Worm (Caenorhabditis elegans) whole organism, midembryonic: Measurements from ENCODE around the gene T19B10.5.
A peak's percentile ranks its signal among the peaks of the same experiment; 100 is the strongest.
"Not testable (repeated sequence)": the region's sequence is repeated elsewhere in the genome, so short reads cannot be mapped to it uniquely, and the experiment has no call there.

Source experiments
- T22C8.4 ChIP-seq: fragments of 200-800 bp; sonication (Bioruptor generic); IDR thresholded peaks from 2 replicates; pipeline ENCODE4 v1.3.6; 2022; ENCODE audit warnings: missing genetic modification characterization, missing compliant biosample characterization
- cog-1 ChIP-seq: sonication (generic microtip); optimal IDR thresholded peaks from 2 replicates; lab custom pipeline; 2016; ENCODE audit warnings: missing genetic modification characterization, missing compliant biosample characterization
- flt-1 ChIP-seq: fragments of 200-800 bp; sonication (Bioruptor generic); IDR thresholded peaks from 2 replicates; pipeline ENCODE4 v1.3.6; 2022; ENCODE audit warnings: missing genetic modification characterization, missing compliant biosample characterization
- klf-2 ChIP-seq: fragments of 200-800 bp; sonication (Bioruptor generic); conservative IDR thresholded peaks from 2 replicates; pipeline ENCODE4 v1.3.6; 2022; ENCODE audit warnings: missing genetic modification reagents, missing genetic modification characterization, missing compliant biosample characterization
- med-1 ChIP-seq: sonication (generic microtip); optimal IDR thresholded peaks from 2 replicates; lab custom pipeline; 2017; ENCODE audit warnings: missing genetic modification characterization, mild to moderate bottlenecking, missing compliant biosample characterization, antibody characterized with exemption, missing genetic modification reagents; ENCODE audit not compliant: insufficient read depth
- ref-1 ChIP-seq: fragments of 200-800 bp; sonication (Bioruptor generic); conservative IDR thresholded peaks from 2 replicates; pipeline ENCODE4 v1.3.6; 2022; ENCODE audit warnings: missing genetic modification reagents, missing genetic modification characterization, missing compliant biosample characterization
- tab-1 ChIP-seq: fragments of 200-800 bp; sonication (Bioruptor generic); IDR thresholded peaks from 2 replicates; pipeline ENCODE4 v1.3.6; 2022; ENCODE audit warnings: missing genetic modification characterization, missing compliant biosample characterization
- ztf-23 ChIP-seq: fragments of 200-800 bp; sonication (Bioruptor generic); IDR thresholded peaks from 2 replicates; pipeline ENCODE4 v1.3.6; 2022; ENCODE audit warnings: missing genetic modification reagents, missing genetic modification characterization, missing compliant biosample characterization
- ztf-29 ChIP-seq: fragments of 200-800 bp; sonication (Bioruptor generic); IDR thresholded peaks from 2 replicates; pipeline ENCODE4 v1.3.6; 2022; ENCODE audit warnings: missing genetic modification reagents, missing genetic modification characterization, missing compliant biosample characterization

The T19B10.5 gene

ce11 chrV:11268791-11269190 is 34.3 kb downstream of the T19B10.5 start, which contains the start of gene str-115:
Gene str-115 (plus strand): TSS chrV:11269091.
- TF ChIP-seq klf-2 (GFP tag; lab: Robert Waterston, UW) (no peak), ztf-23 (GFP tag; lab: Robert Waterston, UW) (no peak), flt-1 (GFP tag; lab: Robert Waterston, UW) (no peak), med-1 (GFP tag; lab: Kevin White, UChicago) (no peak), ztf-29 (no peak), tab-1 (GFP tag; lab: Robert Waterston, UW) (no peak), ref-1 (GFP tag; lab: Robert Waterston, UW) (no peak), T22C8.4 (no peak), cog-1 (tag; lab: Kevin White, UChicago) (no peak)

ce11 chrV:11271051-11271450 is 36.6 kb downstream of the T19B10.5 start, which contains the start of gene clec-222:
Gene clec-222 (plus strand): TSS chrV:11271351.
- TF ChIP-seq ztf-29: no peak
- TF ChIP-seq med-1 (GFP tag; lab: Kevin White, UChicago): no peak
- TF ChIP-seq flt-1 (GFP tag; lab: Robert Waterston, UW): no peak
- no peak for TF ChIP-seq cog-1 (tag; lab: Kevin White, UChicago)
- TF ChIP-seq ztf-23 (GFP tag; lab: Robert Waterston, UW): no peak
- TF ChIP-seq tab-1 (GFP tag; lab: Robert Waterston, UW): no peak
- TF ChIP-seq T22C8.4: no peak
- no peak for TF ChIP-seq ref-1 (GFP tag; lab: Robert Waterston, UW)
- TF ChIP-seq klf-2 (GFP tag; lab: Robert Waterston, UW): no peak

- no peak for TF ChIP-seq klf-2 (GFP tag; lab: Robert Waterston, UW)
- no peak for TF ChIP-seq flt-1 (GFP tag; lab: Robert Waterston, UW)
- TF ChIP-seq cog-1 (tag; lab: Kevin White, UChicago): no peak
- TF ChIP-seq med-1 (GFP tag; lab: Kevin White, UChicago): no peak
- TF ChIP-seq ztf-29: no peak
- TF ChIP-seq T22C8.4: no peak
- TF ChIP-seq tab-1 (GFP tag; lab: Robert Waterston, UW): no peak
- no peak for TF ChIP-seq ztf-23 (GFP tag; lab: Robert Waterston, UW)
- no peak for TF ChIP-seq ref-1 (GFP tag; lab: Robert Waterston, UW)
Observed at ce11 chrV:11272848-11273247, 38.4 kb downstream of the T19B10.5 start, which contains the start of gene clec-223. Gene clec-223 (plus strand): TSS chrV:11273148.

ce11 chrV:11279564-11279963 is 45.1 kb downstream of the T19B10.5 start:
- peak; percentile 62 for TF ChIP-seq T22C8.4
- TF ChIP-seq ref-1 (GFP tag; lab: Robert Waterston, UW): no peak

ce11 chrV:11281414-11282209 is 47.2 kb downstream of the T19B10.5 start:
- TF ChIP-seq ztf-29: 0 out of 2 replicates have a peak, but pooled peaks have one; percentile 11
- no peak for TF ChIP-seq T22C8.4
- peak; percentile 55 for TF ChIP-seq cog-1 (tag; lab: Kevin White, UChicago)

ce11 chrV:11282272-11282671 is 47.8 kb downstream of the T19B10.5 start, which contains the start of gene gly-20:
Gene gly-20 (plus strand): TSS chrV:11282572.
- TF ChIP-seq cog-1 (tag; lab: Kevin White, UChicago) (no peak), ztf-29 (no peak), T22C8.4 (no peak), ref-1 (GFP tag; lab: Robert Waterston, UW) (no peak), med-1 (GFP tag; lab: Kevin White, UChicago) (no peak)

ce11 chrV:11286114-11286513 is 51.7 kb downstream of the T19B10.5 start, which contains the start of gene C03E10.3:
Gene C03E10.3 (plus strand): TSS chrV:11286414.
- not testable (repeated sequence) for TF ChIP-seq ztf-29; T22C8.4; ref-1 (GFP tag; lab: Robert Waterston, UW)
